Fruit fly (Drosophila melanogaster): ENCODE results near the gene Nopp140.

Nopp140 gene

DNA sequence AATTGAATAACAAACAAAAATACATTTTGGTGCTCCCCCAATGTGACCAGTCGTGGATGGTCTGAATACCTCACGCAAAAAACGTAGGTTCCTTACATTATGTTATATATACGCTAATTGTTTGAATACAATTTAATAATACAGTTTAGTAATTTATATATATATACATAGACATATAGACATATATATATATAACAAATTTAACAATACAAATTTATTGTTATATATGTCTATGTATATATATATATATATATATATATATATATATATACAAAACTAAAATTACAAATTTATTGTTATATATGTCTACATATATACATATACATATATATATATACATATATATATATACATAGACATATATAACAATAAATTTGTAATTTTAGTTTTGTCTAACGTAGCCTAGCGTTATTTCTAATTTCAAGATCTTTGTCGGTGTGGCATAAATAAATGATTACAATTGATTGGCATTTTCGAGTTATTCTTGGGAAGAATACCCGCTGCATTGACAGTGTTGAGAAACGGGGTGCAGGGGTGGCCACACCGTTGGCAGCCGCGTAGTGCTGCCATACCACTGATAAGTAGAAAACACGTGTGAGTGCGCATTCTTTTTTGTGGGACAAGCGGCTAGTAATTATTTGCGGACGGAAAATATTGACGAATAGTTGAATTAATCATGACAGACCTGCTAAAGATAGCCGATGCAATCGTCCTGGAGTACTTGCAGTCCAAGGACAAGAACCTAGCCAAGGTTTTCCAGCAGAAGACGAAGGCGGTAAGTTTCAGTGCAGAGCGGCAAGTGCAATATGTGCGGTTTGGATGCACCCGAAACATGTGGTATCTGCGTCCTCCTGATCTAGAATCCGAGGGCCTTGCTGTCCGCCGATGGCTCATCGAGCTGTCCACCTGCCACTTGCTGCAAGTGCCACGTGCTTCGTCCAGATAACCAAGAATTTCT, at the start of gene Nopp140, which contains the start of gene CG7148:
Gene Nopp140 (plus strand): TSS at position 572 of the 958 bp plus-strand sequence.
Gene CG7148 (minus strand): TSS at position 51 of the 958 bp plus-strand sequence.
- TF ChIP-seq CG17801 (GFP tag; optimal IDR thresholded peaks at IDR 0.05; ENCODE audit: partially characterized antibody): peak; percentile 61

DNA sequence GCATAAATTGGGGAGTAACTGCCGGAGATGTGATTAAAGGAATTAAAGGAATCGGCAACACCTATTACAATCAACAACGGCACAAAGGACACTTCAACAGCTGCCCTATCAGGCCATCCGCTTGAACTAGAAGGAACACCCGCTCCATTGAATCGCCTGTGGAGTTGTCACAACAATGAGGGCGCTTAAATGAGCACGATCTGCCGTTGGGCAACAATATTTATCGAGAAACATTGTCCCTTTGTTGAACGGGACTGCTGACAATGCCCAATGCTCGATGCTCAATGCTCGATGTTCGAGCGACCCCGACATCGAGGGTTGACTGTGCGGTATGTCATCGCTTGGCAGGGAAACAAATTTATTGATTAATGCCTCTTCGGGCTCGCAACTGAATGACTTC, 44.7 kb upstream of the Nopp140 start:
- TF ChIP-seq CG17801 (GFP tag; optimal IDR thresholded peaks at IDR 0.05; ENCODE audit: partially characterized antibody): no peak

DNA sequence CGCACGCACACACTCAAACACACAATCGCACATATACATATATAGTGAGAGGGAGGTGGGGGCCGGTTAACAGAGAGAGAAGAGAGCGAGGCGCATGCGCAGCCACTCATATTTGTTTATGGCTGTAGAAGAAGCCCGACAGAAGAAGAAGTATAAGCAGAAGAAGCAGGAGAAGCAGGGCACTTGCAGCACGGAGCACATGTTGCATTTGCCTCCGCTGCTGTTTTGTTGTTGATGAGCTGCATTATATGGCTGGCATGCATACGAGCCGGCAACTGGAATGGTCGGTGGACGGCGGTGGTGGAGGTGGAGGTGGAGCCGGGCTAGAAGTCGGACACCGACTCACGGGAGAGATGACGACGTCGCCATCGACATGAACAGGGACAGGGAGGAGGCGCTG, 32.1 kb upstream of the Nopp140 start:
- TF ChIP-seq CG17801 (GFP tag; optimal IDR thresholded peaks at IDR 0.05; ENCODE audit: partially characterized antibody): no peak

DNA sequence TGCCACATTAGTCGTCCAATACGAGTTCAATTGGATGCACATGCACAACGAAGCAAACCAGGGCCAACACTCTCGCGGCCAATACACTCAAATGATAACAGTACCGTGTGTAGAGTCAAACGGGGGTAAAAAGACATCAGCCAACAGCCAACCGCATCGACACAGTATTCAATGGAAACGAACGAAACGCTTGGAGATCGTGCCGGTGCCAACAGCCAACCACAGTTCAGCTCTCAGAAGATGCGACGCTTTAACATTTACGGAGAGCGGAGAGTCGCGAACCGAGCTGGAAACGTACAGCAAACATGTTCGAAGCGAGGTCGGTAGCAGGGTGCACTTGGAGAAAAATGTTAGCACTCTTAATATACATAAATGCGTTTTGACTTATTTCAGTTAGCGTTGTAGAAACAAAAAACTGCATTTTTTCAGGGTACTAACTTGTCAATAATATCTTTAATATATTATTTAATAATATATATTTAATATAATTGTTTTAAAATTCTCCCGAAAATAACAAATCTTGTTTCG, 24.5 kb upstream of the Nopp140 start:
- no peak for TF ChIP-seq CG17801 (GFP tag; optimal IDR thresholded peaks at IDR 0.05; ENCODE audit: partially characterized antibody)

DNA sequence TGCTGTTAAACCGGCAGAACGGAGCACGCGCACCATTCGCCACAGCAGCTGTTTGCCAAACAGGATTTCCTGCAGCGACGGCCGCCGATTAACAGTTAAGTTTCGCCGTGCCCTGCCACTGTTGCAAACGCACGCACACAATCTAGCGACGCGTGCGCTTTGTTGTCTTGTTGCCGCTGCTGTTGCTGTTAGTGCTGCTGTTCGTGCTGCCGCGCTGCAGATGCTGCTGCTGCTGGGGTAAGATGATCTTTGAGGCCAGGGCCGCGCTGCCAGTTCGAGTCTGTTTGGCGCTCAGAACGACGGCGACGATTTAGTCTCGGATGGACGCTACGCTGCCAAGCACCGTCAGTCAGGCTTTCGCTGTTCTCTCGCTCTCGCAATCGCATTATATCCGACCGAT, 24.0 kb upstream of the Nopp140 start, which contains the start of gene eg:
Gene eg (plus strand): TSS at position 136 of the 400 bp plus-strand sequence.
- TF ChIP-seq CG17801 (GFP tag; optimal IDR thresholded peaks at IDR 0.05; ENCODE audit: partially characterized antibody): no peak

DNA sequence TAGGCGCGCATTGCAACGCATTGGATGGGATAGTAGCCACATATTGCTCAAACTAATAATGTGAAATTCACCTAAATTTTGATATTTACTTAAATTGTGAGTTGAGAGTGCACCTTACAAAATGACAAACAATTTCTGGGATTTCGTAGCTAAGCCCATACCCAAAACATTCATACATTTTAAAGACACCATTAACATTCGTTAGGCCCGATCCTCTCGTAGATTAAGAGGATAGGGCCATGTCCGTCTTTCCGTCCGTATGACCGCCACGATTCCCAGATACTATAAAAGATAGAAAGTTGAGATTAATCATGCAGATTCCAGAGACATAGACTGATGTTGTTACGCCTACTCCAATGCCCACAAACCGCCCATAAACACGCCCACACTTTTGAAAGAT, 19.0 kb upstream of the Nopp140 start, which contains the start of gene CG43895:
Gene CG43895 (minus strand): TSS at position 101 of the 400 bp plus-strand sequence.
- no peak for TF ChIP-seq CG17801 (GFP tag; optimal IDR thresholded peaks at IDR 0.05; ENCODE audit: partially characterized antibody)

DNA sequence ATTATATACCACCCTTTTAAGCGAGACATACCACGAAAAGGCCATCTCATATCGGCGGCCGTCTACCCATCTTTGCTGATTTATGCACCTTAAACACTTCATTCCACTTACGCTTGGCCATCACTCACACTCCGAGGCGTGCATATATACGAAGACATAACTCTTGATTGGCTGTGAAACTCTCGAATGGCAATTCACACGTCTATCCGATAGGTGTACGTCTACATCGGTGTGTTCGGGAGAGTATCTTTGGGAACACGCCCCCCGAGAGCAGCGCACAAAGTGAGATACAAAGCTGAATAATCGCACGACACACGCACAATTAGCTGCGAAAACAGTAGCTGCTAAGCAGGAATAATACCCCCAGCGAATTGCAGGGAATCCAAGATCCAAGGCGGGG, 13.9 kb upstream of the Nopp140 start:
- no peak for TF ChIP-seq CG17801 (GFP tag; optimal IDR thresholded peaks at IDR 0.05; ENCODE audit: partially characterized antibody)

DNA sequence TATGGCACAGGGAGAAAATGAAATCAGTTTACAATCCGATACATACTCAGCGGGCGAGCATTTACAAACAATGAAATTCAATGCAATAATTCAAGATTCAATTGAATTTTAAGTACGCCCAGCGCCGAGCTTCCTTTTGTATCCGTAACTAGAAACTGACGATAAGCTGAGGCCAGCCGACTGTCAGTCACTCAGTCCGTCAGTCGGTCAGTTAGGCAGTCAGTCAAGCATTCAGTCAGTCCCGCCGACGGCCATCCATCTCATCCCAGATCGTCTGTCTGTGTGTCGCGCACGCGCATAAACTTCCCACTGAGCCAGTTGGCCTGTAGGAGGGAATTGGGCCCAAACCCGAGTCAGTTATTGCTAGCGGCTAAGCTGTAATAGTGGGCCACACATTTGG, 13.1 kb upstream of the Nopp140 start:
- no peak for TF ChIP-seq CG17801 (GFP tag; optimal IDR thresholded peaks at IDR 0.05; ENCODE audit: partially characterized antibody)

DNA sequence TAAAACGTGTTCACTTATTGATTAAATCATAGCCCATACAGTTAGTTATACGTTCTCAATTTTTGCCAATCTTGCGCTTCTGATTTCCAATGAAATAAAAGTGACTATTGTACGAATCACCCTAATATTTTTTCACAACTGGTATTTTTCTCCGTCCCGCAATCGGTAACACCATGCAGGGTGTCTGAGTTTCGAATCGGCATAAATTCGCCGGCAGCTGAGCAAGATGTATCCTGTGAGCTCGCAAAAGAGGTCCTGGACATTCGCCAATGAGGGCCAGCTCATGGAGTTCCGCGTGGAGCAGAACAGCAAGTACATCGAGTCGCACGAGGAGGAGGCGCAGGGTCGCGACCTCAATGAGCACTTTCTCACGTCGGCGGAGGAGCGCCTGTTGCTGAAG, 10.8 kb upstream of the Nopp140 start, which contains the start of gene CycH:
Gene CycH (plus strand): TSS at position 218 of the 400 bp plus-strand sequence.
- TF ChIP-seq CG17801 (GFP tag; optimal IDR thresholded peaks at IDR 0.05; ENCODE audit: partially characterized antibody): peak; percentile 51

DNA sequence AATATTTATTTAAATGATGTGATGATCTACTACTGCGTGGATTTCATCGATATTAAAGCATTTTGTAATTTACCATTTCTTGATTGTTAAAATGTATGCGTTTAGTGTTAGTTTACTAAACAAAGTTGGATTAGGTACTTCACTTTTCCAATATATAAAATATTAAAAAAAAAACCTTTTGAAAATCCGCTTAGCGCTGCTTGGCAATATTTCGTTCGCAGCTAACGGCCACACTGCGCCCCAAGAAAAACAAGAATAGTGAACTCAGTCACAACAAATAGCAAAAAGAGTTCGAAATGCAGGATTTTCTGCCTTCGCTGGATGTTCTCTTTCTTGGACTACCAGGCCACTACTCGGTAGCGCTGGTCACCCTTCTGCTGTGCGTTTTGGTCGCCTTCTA, 9.3 kb upstream of the Nopp140 start, which contains the start of gene CG7407:
Gene CG7407 (plus strand): TSS at position 226 of the 400 bp plus-strand sequence.
- no peak for TF ChIP-seq CG17801 (GFP tag; optimal IDR thresholded peaks at IDR 0.05; ENCODE audit: partially characterized antibody)

DNA sequence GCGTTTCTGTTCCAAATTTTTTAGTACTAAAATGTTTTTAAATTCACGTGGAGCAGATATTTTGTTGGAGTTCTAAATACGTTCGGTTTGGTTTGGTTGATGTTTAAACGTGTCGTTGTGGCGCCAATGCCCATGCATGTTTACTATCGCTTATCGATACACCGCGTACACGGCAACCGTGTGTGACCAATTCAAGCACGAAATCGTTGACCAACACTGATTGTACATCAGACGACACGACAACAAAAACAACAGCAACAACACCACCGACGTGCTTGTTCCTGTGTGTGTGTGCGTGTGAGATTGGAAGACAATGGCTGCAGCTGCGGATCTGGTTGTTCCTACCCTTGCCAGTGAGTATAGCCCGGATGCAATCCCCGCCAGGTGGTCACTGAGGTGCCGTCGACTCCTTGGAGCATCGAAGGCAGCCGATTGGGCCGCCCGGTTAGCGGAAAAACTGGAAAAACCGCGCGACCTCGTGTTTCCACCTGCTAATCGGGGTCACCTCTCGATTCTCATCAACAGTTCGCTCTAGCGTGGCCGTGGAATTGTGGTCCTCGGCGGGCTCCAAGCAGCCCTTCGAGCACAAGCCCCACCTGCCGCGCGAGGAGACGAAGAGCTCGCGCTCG, 7.7 kb upstream of the Nopp140 start, which contains the start of gene eIF2A:
Gene eIF2A (plus strand): TSS at position 16 of the 629 bp plus-strand sequence.
- peak; percentile 54 for TF ChIP-seq CG17801 (GFP tag; optimal IDR thresholded peaks at IDR 0.05; ENCODE audit: partially characterized antibody)

DNA sequence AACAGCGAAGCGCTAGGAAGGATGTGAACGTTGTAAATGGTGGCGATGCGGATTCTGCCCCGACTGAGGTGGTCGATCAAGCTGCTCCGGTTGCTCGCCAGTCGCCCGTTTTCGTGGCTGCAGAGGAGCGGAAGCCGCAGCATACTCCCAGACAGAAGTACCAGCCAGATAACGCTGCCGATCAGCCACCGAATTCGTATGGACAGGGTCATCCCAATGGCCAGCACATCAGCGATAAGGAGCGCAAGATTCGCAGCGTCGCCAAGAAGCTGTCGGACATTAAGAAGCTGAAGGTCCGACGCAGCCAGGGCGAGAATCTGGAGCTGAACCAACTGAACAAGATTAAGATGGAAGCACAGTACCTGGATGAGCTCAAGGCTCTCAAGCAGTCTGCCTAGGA, 5.4 kb upstream of the Nopp140 start:
- TF ChIP-seq CG17801 (GFP tag; optimal IDR thresholded peaks at IDR 0.05; ENCODE audit: partially characterized antibody): no peak

DNA sequence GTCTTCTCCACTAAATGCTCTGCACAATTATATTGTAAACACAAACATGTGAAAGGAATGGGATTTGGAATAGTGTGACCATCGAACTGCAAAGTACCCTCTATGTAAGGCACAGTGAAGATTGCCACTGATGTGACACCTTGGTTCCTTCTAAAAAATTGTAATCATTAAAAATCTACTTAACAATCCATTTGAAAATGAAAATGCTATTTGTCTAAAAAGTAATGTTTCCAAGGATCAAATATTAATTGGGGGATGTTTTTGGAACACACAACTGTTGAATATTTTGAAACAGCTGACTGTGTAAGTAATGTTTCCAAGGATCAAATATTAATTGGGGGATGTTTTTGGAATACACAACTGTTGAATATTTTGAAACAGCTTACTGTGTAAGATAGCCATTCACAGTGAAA, 4.4 kb upstream of the Nopp140 start, which contains the start of gene CG32448:
Gene CG32448 (minus strand): TSS at position 304 of the 413 bp plus-strand sequence.
- TF ChIP-seq CG17801 (GFP tag; optimal IDR thresholded peaks at IDR 0.05; ENCODE audit: partially characterized antibody): no peak

DNA sequence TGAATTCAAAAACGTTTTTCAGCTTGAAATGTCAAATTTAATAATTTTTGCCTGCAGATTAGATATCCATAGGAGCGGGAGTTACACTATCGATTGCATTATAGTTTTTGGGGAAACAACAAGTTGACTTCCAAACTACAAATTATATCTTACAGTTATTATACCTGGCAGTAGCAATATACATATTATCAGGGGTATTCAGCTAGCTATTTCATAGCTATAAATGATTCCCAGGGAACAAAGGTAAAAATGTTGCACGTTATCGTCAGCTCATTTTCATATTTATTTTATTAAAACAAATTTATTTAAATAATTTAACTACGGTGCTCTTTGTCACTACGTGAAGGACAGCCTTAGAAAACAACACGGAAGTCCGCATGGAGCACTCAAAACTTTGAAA, 2.4 kb upstream of the Nopp140 start:
- no peak for TF ChIP-seq CG17801 (GFP tag; optimal IDR thresholded peaks at IDR 0.05; ENCODE audit: partially characterized antibody)

DNA sequence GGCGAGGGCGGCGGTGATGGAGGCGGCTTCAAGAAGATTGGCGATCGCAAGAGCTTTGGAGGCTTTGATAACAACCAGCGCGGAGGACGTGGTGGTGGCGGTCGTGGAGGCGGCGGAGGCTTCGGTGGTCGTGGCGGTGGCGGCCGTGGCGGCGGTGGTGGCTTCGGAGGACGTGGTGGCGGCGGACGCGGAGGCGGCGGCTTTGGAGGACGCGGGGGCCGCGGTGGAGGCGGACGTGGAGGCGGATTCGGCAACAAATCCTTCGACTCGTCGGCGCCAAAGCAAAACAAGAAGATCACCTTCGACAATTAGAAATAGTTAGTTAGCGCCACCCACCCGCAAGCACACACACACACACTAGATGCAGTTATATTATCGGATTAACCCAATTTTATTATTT, 3.0 kb downstream of the Nopp140 start:
- no peak for TF ChIP-seq CG17801 (GFP tag; optimal IDR thresholded peaks at IDR 0.05; ENCODE audit: partially characterized antibody)
